Worm (Caenorhabditis elegans) whole organism, late embryonic: ENCODE data around the gene C29F7.1.

Source experiments
- fkh-6 ChIP-seq: sonication (generic microtip); optimal IDR thresholded peaks from 2 replicates; lab custom pipeline; 2016; ENCODE audit warnings: missing genetic modification characterization, missing compliant biosample characterization
- pha-2 ChIP-seq: sonication (generic microtip); optimal IDR thresholded peaks from 2 replicates; lab custom pipeline; 2017; ENCODE audit warnings: mild to moderate bottlenecking, missing genetic modification characterization, missing compliant biosample characterization

DNA sequence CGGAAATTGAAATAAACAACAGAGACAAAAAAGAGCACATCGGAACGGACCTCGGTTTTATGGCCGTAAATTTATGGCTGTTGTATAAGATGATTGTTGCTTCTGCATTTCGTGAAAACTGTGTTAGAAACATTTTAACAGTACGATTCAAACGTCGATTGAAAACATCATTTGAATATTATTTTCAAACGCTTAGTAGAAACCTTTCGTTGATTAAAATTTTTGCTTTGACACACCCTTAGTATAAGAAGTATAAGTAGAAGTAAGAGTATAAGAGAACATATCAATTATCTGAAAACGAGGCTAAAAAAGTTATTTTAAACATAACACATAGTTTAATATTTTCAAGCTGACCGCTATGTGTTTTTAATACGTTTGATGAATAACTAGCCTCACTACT, 25.0 kb upstream of the C29F7.1 start:
- TF ChIP-seq fkh-6 (tag; lab: Kevin White, UChicago) (no peak), pha-2 (no peak)
